Worm (Caenorhabditis elegans) whole organism, L1 larva: ENCODE results near the gene txt-5.

Experiments
- C04F5.9 ChIP-seq: sonication (generic microtip); optimal IDR thresholded peaks from 2 replicates; lab custom pipeline; 2016; ENCODE audit warnings: missing genetic modification characterization, missing compliant biosample characterization
- C16A3.4 ChIP-seq: fragments of 150-350 bp; optimal IDR thresholded peaks from 2 replicates; lab custom pipeline; 2014; ENCODE audit warnings: missing biosample characterization, missing genetic modification characterization
- F16B12.6 ChIP-seq: fragments of 150-350 bp; optimal IDR thresholded peaks from 2 replicates; lab custom pipeline; 2014; ENCODE audit warnings: missing biosample characterization, missing genetic modification characterization
- aha-1 ChIP-seq: fragments of 150-350 bp; optimal IDR thresholded peaks from 2 replicates; lab custom pipeline; 2014; ENCODE audit warnings: missing biosample characterization, missing genetic modification characterization
- alr-1 ChIP-seq: fragments of 200-800 bp; sonication (Bioruptor generic); optimal IDR thresholded peaks from 2 replicates; lab custom pipeline; 2018; ENCODE audit warnings: borderline replicate concordance, mild to moderate bottlenecking, missing genetic modification characterization, missing compliant biosample characterization
- ama-1 ChIP-seq: fragments of 150-350 bp; optimal IDR thresholded peaks from 2 replicates; lab custom pipeline; 2014
- blmp-1 ChIP-seq: fragments of 150-350 bp; optimal IDR thresholded peaks from 2 replicates; lab custom pipeline; 2014; ENCODE audit warnings: missing biosample characterization, missing genetic modification characterization
- ceh-82 ChIP-seq, 3 experiments: fragments of 150-350 bp in 1 of 3; sonication (generic microtip) in 2 of 3; optimal IDR thresholded peaks; 2 replicates each; lab custom pipeline; 2014 to 2017; ENCODE audit warnings: missing biosample characterization in 3 of 3, missing genetic modification characterization in 3 of 3
- ceh-88 ChIP-seq: fragments of 200-800 bp; sonication (Bioruptor generic); IDR thresholded peaks from 2 replicates; pipeline ENCODE4 v1.3.6; 2022; ENCODE audit warnings: missing genetic modification characterization, missing compliant biosample characterization
- efl-1 ChIP-seq, 4 experiments: fragments of 150-350 bp; optimal IDR thresholded peaks in 3 of 4; peaks in 1 of 4; 1 replicate in 1 of 4; 2 replicates in 3 of 4; lab custom pipeline; 2014; ENCODE audit warnings: missing biosample characterization in 2 of 4, missing genetic modification characterization in 2 of 4, missing genetic modification reagents in 2 of 4
- efl-3 ChIP-seq: fragments of 200-800 bp; sonication (Bioruptor generic); optimal IDR thresholded peaks from 2 replicates; lab custom pipeline; 2018; ENCODE audit warnings: mild to moderate bottlenecking, missing genetic modification characterization, missing compliant biosample characterization
- elt-2 ChIP-seq: sonication (generic microtip); optimal IDR thresholded peaks from 2 replicates; lab custom pipeline; 2016; ENCODE audit warnings: missing genetic modification characterization, mild to moderate bottlenecking, inconsistent platforms, missing compliant biosample characterization, missing genetic modification reagents
- fkh-10 ChIP-seq: sonication (generic microtip); optimal IDR thresholded peaks from 2 replicates; lab custom pipeline; 2017; ENCODE audit warnings: missing biosample characterization, missing genetic modification reagents, missing genetic modification characterization
- fkh-8 ChIP-seq: sonication (generic microtip); optimal IDR thresholded peaks from 2 replicates; lab custom pipeline; 2016; ENCODE audit warnings: mild to moderate bottlenecking, missing genetic modification characterization, missing compliant biosample characterization
- jun-1 ChIP-seq: fragments of 150-350 bp; optimal IDR thresholded peaks from 2 replicates; lab custom pipeline; 2014; ENCODE audit warnings: missing biosample characterization, missing genetic modification reagents, missing genetic modification characterization
- lin-14 ChIP-seq: fragments of 200-800 bp; sonication (Bioruptor generic); optimal IDR thresholded peaks from 2 replicates; lab custom pipeline; 2018; ENCODE audit warnings: mild to moderate bottlenecking, missing genetic modification characterization, moderate library complexity, missing compliant biosample characterization
- lin-35 ChIP-seq, 2 experiments: fragments of 150-350 bp; optimal IDR thresholded peaks; 2 replicates each; lab custom pipeline; 2014; ENCODE audit warnings: missing biosample characterization in 2 of 2, missing genetic modification characterization in 2 of 2, missing genetic modification reagents in 2 of 2
- lsy-2 ChIP-seq, 2 experiments: fragments of 150-350 bp; optimal IDR thresholded peaks; 2 replicates each; lab custom pipeline; 2014; ENCODE audit warnings: missing biosample characterization in 2 of 2, missing genetic modification characterization in 2 of 2
- mdl-1 ChIP-seq, 2 experiments: fragments of 150-350 bp; optimal IDR thresholded peaks; 2 replicates each; lab custom pipeline; 2014 to 2017; ENCODE audit warnings: missing biosample characterization in 2 of 2, missing genetic modification characterization in 2 of 2, inconsistent platforms in 1 of 2
- mep-1 ChIP-seq: fragments of 150-350 bp; optimal IDR thresholded peaks from 2 replicates; lab custom pipeline; 2014; ENCODE audit warnings: missing biosample characterization, missing genetic modification characterization
- nhr-20 ChIP-seq: sonication (generic microtip); optimal IDR thresholded peaks from 2 replicates; lab custom pipeline; 2016; ENCODE audit warnings: mild to moderate bottlenecking, missing genetic modification characterization, missing compliant biosample characterization
- nhr-47 ChIP-seq: sonication (generic microtip); optimal IDR thresholded peaks from 2 replicates; lab custom pipeline; 2016; ENCODE audit warnings: mild to moderate bottlenecking, missing genetic modification characterization, moderate library complexity, missing compliant biosample characterization
- nhr-71 ChIP-seq: sonication (generic microtip); optimal IDR thresholded peaks from 2 replicates; lab custom pipeline; 2016; ENCODE audit warnings: mild to moderate bottlenecking, missing genetic modification characterization, moderate library complexity, missing compliant biosample characterization
- nhr-76 ChIP-seq: sonication (generic microtip); optimal IDR thresholded peaks from 2 replicates; lab custom pipeline; 2017; ENCODE audit warnings: missing biosample characterization, missing genetic modification characterization
- nhr-85 ChIP-seq: sonication (generic microtip); peaks from one replicate; lab custom pipeline; 2016; ENCODE audit warnings: missing genetic modification characterization, inconsistent platforms, missing compliant biosample characterization
- pag-3 ChIP-seq: sonication (generic microtip); optimal IDR thresholded peaks from 2 replicates; lab custom pipeline; 2017; ENCODE audit warnings: missing genetic modification characterization, mild to moderate bottlenecking, missing compliant biosample characterization, antibody characterized with exemption, borderline replicate concordance; ENCODE audit not compliant: insufficient read depth
- pax-3 ChIP-seq: fragments of 200-800 bp; sonication (Bioruptor generic); optimal IDR thresholded peaks from 2 replicates; lab custom pipeline; 2018; ENCODE audit warnings: mild to moderate bottlenecking, missing genetic modification characterization, moderate library complexity, missing compliant biosample characterization
- pqm-1 ChIP-seq: sonication (generic microtip); optimal IDR thresholded peaks from 3 replicates; lab custom pipeline; 2017; ENCODE audit warnings: missing biosample characterization, missing genetic modification characterization
- snpc-4 ChIP-seq: fragments of 150-350 bp; optimal IDR thresholded peaks from 2 replicates; lab custom pipeline; 2014; ENCODE audit warnings: missing biosample characterization, missing genetic modification characterization
- snu-23 ChIP-seq: sonication (generic microtip); optimal IDR thresholded peaks from 2 replicates; lab custom pipeline; 2016; ENCODE audit warnings: missing genetic modification characterization, missing compliant biosample characterization
- sup-37 ChIP-seq: fragments of 200-800 bp; sonication (Bioruptor generic); optimal IDR thresholded peaks from 2 replicates; lab custom pipeline; 2018; ENCODE audit warnings: mild to moderate bottlenecking, missing genetic modification characterization, missing compliant biosample characterization
- tbx-2 ChIP-seq: sonication (generic microtip); optimal IDR thresholded peaks from 2 replicates; lab custom pipeline; 2016; ENCODE audit warnings: missing genetic modification characterization, missing compliant biosample characterization
- unc-130 ChIP-seq: fragments of 150-350 bp; optimal IDR thresholded peaks from 2 replicates; lab custom pipeline; 2017; ENCODE audit warnings: missing biosample characterization, missing genetic modification characterization, inconsistent platforms
- unc-30 ChIP-seq: sonication (generic microtip); optimal IDR thresholded peaks from 2 replicates; lab custom pipeline; 2017; ENCODE audit warnings: missing biosample characterization, missing genetic modification characterization
- unc-86 ChIP-seq: sonication (generic microtip); optimal IDR thresholded peaks from 2 replicates; lab custom pipeline; 2016; ENCODE audit warnings: missing genetic modification characterization, missing compliant biosample characterization
- unc-98 ChIP-seq: fragments of 200-800 bp; sonication (Bioruptor generic); IDR thresholded peaks from 2 replicates; pipeline ENCODE4 v1.3.6; 2022; ENCODE audit warnings: missing genetic modification characterization, missing compliant biosample characterization
- vab-15 ChIP-seq: sonication (generic microtip); optimal IDR thresholded peaks from 2 replicates; lab custom pipeline; 2017; ENCODE audit warnings: missing genotype, mild to moderate bottlenecking, missing genetic modification characterization, missing compliant biosample characterization
- xbp-1 ChIP-seq: sonication (generic microtip); optimal IDR thresholded peaks from 2 replicates; lab custom pipeline; 2016; ENCODE audit warnings: missing genetic modification characterization, missing compliant biosample characterization
- ztf-11 ChIP-seq, 2 experiments: sonication (generic microtip); optimal IDR thresholded peaks; 2 replicates each; lab custom pipeline; 2016 to 2017; ENCODE audit warnings: missing genetic modification characterization in 2 of 2, missing biosample characterization in 1 of 2, missing compliant biosample characterization in 1 of 2

txt-5 gene

ce11 chrV:7852078-7852477 lies 15.1 kb upstream of the txt-5 start:
- TF ChIP-seq tbx-2 (no peak), vab-15 (tag; lab: Kevin White, UChicago) (no peak), nhr-71 (no peak), jun-1 (tag; lab: Kevin White, UChicago) (no peak), snpc-4 (tag; lab: Kevin White, UChicago) (no peak), mep-1 (tag; lab: Kevin White, UChicago) (no peak), nhr-85 (tag; lab: Kevin White, UChicago) (no peak), elt-2 (no peak), ceh-82 (tag; optimal IDR thresholded peaks at IDR 0.05; lab: Kevin White, UChicago) (no peak), unc-30 (tag; lab: Kevin White, UChicago) (no peak), fkh-8 (no peak), aha-1 (tag; lab: Kevin White, UChicago) (no peak), efl-3 (GFP tag; lab: Kevin White, UChicago) (no peak), lsy-2 (tag; optimal IDR thresholded peaks at IDR 0.05; lab: Kevin White, UChicago) (no peak), nhr-76 (tag; lab: Kevin White, UChicago) (no peak), pax-3 (no peak), xbp-1 (tag; lab: Kevin White, UChicago) (no peak), unc-98 (GFP tag; lab: Robert Waterston, UW) (no peak)
- TF ChIP-seq, all 84 proteins: peak for 0

DNA sequence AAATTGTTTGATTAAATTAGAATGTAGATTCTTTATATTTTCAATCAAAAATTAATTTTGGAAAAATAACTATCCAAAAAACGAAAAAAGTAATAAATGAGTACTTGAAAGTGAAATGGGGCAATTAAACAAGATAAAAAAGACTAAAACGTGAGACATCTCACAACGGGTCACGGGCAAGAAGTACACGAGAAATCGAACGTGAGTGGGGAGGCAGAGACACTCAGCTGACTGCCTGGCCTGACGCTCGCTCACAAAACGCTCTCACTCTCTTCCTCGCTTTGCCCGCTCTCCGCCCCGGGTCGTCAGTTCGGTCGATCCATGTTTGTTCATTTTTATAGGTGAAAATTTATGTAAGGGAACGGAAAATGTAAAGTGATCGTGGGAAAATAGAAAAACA lies 11.3 kb upstream of the txt-5 start:
- TF ChIP-seq pag-3 (tag; lab: Kevin White, UChicago) (no peak), tbx-2 (no peak), lin-14 (GFP tag; lab: Kevin White, UChicago) (peak; percentile 51), C04F5.9 (no peak), mdl-1 (tag; optimal IDR thresholded peaks at IDR 0.05; lab: Kevin White, UChicago) (peak in 1 of 2 experiments; percentile 69), unc-130 (tag; lab: Kevin White, UChicago) (peak; percentile 13), nhr-20 (peak; percentile 42), nhr-71 (peak; percentile 9), mep-1 (tag; lab: Kevin White, UChicago) (peak; percentile 48), sup-37 (GFP tag; lab: Kevin White, UChicago) (no peak), blmp-1 (tag; lab: Kevin White, UChicago) (peak; percentile 77), snu-23 (peak; percentile 32), nhr-85 (tag; lab: Kevin White, UChicago) (peak; percentile 12), lin-35 (GFP tag; optimal IDR thresholded peaks at IDR 0.05; lab: Kevin White, UChicago) (peak in 1 of 2 experiments; percentile 54)
- TF ChIP-seq, all 84 proteins: peak for 10

DNA sequence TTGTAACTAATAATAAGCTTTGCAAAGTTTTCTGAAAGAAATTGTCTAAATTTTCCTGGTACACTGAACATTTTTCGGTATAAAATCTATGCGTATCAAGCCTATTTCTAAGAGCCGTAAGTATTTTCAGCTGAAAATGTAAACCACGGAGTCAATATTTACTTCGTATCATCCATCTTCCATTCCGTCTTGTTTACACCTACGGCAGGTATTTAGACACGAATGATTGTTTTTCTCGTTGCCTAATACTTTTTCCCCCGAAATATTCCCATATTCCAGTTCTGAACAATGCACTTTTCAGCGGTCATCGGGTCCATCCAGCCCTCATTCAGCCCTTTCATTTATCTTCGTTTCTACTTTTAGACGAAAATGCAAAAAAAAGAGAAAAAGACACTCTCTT lies 10.8 kb upstream of the txt-5 start:
- TF ChIP-seq efl-1 (optimal IDR thresholded peaks at IDR 0.05; lab: Kevin White, UChicago) = no peak
- peak in 1 of 2 experiments; percentile 78 for TF ChIP-seq efl-1 (GFP tag; optimal IDR thresholded peaks at IDR 0.05 in 1 of 2; lab: Kevin White, UChicago)
- no peak for TF ChIP-seq jun-1 (tag; lab: Kevin White, UChicago)

ce11 chrV:7847170-7847569 lies 10.2 kb upstream of the txt-5 start, which contains the start of gene memo-1:
Gene memo-1, minus strand, starts transcription at chrV:7847171.
- no peak for TF ChIP-seq ceh-88 (GFP tag; lab: Robert Waterston, UW)
- no peak for TF ChIP-seq vab-15 (tag; lab: Kevin White, UChicago)
- no peak for TF ChIP-seq fkh-10 (GFP tag; lab: Kevin White, UChicago)
- no peak for TF ChIP-seq C04F5.9
- TF ChIP-seq ztf-11 (tag; optimal IDR thresholded peaks at IDR 0.05; lab: Kevin White, UChicago) = no peak
- TF ChIP-seq efl-3 (GFP tag; lab: Kevin White, UChicago) = no peak
- TF ChIP-seq F16B12.6 = no peak
- TF ChIP-seq tbx-2 = no peak
- TF ChIP-seq lin-14 (GFP tag; lab: Kevin White, UChicago) = peak; percentile 26
- TF ChIP-seq pqm-1 (tag; lab: Kevin White, UChicago) = no peak
- peak; percentile 8 for TF ChIP-seq unc-86 (tag; lab: Kevin White, UChicago)
- TF ChIP-seq nhr-47 (tag; lab: Kevin White, UChicago) = no peak
- no peak for TF ChIP-seq alr-1
- TF ChIP-seq unc-130 (tag; lab: Kevin White, UChicago) = no peak
- TF ChIP-seq C16A3.4 (tag; lab: Kevin White, UChicago) = no peak
- TF ChIP-seq ama-1 = no peak
